Worm (Caenorhabditis elegans) whole organism, young adult: Measurements from ENCODE around the gene F58A4.2.

Experiments used
- B0035.1 ChIP-seq: sonication (generic microtip); optimal IDR thresholded peaks from 2 replicates; lab custom pipeline; 2016; ENCODE audit warnings: missing genetic modification characterization, mild to moderate bottlenecking, missing compliant biosample characterization, missing genotype, missing genetic modification reagents
- B0336.3 ChIP-seq: fragments of 200-800 bp; sonication (Bioruptor generic); IDR thresholded peaks from 2 replicates; pipeline ENCODE4 v1.3.6; 2022; ENCODE audit warnings: missing genetic modification characterization, missing compliant biosample characterization
- F23B12.7 ChIP-seq: sonication (generic microtip); optimal IDR thresholded peaks from 2 replicates; lab custom pipeline; 2017; ENCODE audit warnings: missing genetic modification characterization, mild to moderate bottlenecking, missing compliant biosample characterization, antibody characterized with exemption, moderate library complexity; ENCODE audit not compliant: insufficient read depth
- F39B2.1 ChIP-seq: fragments of 200-800 bp; sonication (Bioruptor generic); IDR thresholded peaks from 2 replicates; pipeline ENCODE4 v1.3.6; 2022; ENCODE audit warnings: missing genetic modification reagents, missing genetic modification characterization, missing compliant biosample characterization
- F52B5.7 ChIP-seq: sonication (generic microtip); optimal IDR thresholded peaks from 2 replicates; lab custom pipeline; 2016; ENCODE audit warnings: mild to moderate bottlenecking, missing genetic modification characterization, missing compliant biosample characterization
- F55B11.4 ChIP-seq: sonication (generic microtip); optimal IDR thresholded peaks from 2 replicates; lab custom pipeline; 2016; ENCODE audit warnings: missing compliant biosample characterization, missing genetic modification characterization, borderline replicate concordance; ENCODE audit not compliant: insufficient read depth
- K12H6.12 ChIP-seq: fragments of 200-800 bp; sonication (Bioruptor generic); optimal IDR thresholded peaks from 2 replicates; lab custom pipeline; 2018; ENCODE audit warnings: mild to moderate bottlenecking, missing genetic modification characterization, missing compliant biosample characterization
- T26A5.8 ChIP-seq: sonication (generic microtip); optimal IDR thresholded peaks from 2 replicates; lab custom pipeline; 2016; ENCODE audit warnings: missing genetic modification characterization, missing compliant biosample characterization
- Y53F4B.3 ChIP-seq: fragments of 200-800 bp; sonication (Bioruptor generic); IDR thresholded peaks from 2 replicates; pipeline ENCODE4 v1.3.6; 2022; ENCODE audit warnings: missing genetic modification reagents, missing genetic modification characterization, missing compliant biosample characterization
- Y53G8AR.9 ChIP-seq: fragments of 200-800 bp; sonication (Bioruptor generic); conservative IDR thresholded peaks from 2 replicates; pipeline ENCODE4 v1.3.6; 2022; ENCODE audit warnings: missing genetic modification reagents, missing genetic modification characterization, missing compliant biosample characterization
- atf-7 ChIP-seq: sonication (generic microtip); optimal IDR thresholded peaks from 2 replicates; lab custom pipeline; 2017; ENCODE audit warnings: mild to moderate bottlenecking, missing genetic modification characterization, missing compliant biosample characterization
- athp-1 ChIP-seq: sonication (generic microtip); optimal IDR thresholded peaks from 2 replicates; lab custom pipeline; 2017; ENCODE audit warnings: mild to moderate bottlenecking, missing genetic modification characterization, missing compliant biosample characterization
- attf-3 ChIP-seq: fragments of 200-800 bp; sonication (Bioruptor generic); conservative IDR thresholded peaks from 2 replicates; pipeline ENCODE4 v1.3.6; 2022; ENCODE audit warnings: missing genetic modification reagents, missing genetic modification characterization, missing compliant biosample characterization
- attf-6 ChIP-seq: fragments of 200-800 bp; sonication (Bioruptor generic); IDR thresholded peaks from 2 replicates; pipeline ENCODE4 v1.3.6; 2022; ENCODE audit warnings: missing genetic modification reagents, missing genetic modification characterization, missing compliant biosample characterization
- cebp-1 ChIP-seq, 2 experiments: fragments of 200-800 bp in 1 of 2; sonication (Bioruptor generic) in 1 of 2; sonication (generic microtip) in 1 of 2; IDR thresholded peaks in 1 of 2; optimal IDR thresholded peaks in 1 of 2; 2 replicates each; pipeline versions ENCODE4 v1.3.6 to Lab custom; 2017 to 2022; ENCODE audit warnings: missing compliant biosample characterization in 2 of 2, missing genetic modification characterization in 2 of 2, mild to moderate bottlenecking in 1 of 2, missing genetic modification reagents in 1 of 2, moderate library complexity in 1 of 2
- cebp-2 ChIP-seq: fragments of 200-800 bp; sonication (Bioruptor generic); IDR thresholded peaks from 2 replicates; pipeline ENCODE4 v1.3.6; 2022; ENCODE audit warnings: missing genetic modification characterization, missing compliant biosample characterization
- ceh-27 ChIP-seq: fragments of 200-800 bp; sonication (Bioruptor generic); optimal IDR thresholded peaks from 2 replicates; lab custom pipeline; 2018; ENCODE audit warnings: mild to moderate bottlenecking, missing genetic modification characterization, moderate library complexity, missing compliant biosample characterization
- ceh-58 ChIP-seq: fragments of 200-800 bp; sonication (Bioruptor generic); IDR thresholded peaks from 2 replicates; pipeline ENCODE4 v1.3.6; 2022; ENCODE audit warnings: missing genetic modification characterization, missing compliant biosample characterization
- ceh-91 ChIP-seq: fragments of 200-800 bp; sonication (Bioruptor generic); IDR thresholded peaks from 2 replicates; pipeline ENCODE4 v1.3.6; 2022; ENCODE audit warnings: missing genetic modification reagents, missing genetic modification characterization, missing compliant biosample characterization
- dox-1 ChIP-seq: fragments of 200-800 bp; sonication (Bioruptor generic); IDR thresholded peaks from 2 replicates; pipeline ENCODE4 v1.3.6; 2022; ENCODE audit warnings: missing genetic modification reagents, missing genetic modification characterization, missing compliant biosample characterization
- efl-1 ChIP-seq: fragments of 150-350 bp; optimal IDR thresholded peaks from 2 replicates; lab custom pipeline; 2014; ENCODE audit warnings: missing biosample characterization, missing genetic modification reagents, missing genetic modification characterization
- ekl-4 ChIP-seq: fragments of 200-800 bp; sonication (Bioruptor generic); IDR thresholded peaks from 2 replicates; pipeline ENCODE4 v1.3.6; 2022; ENCODE audit warnings: missing genetic modification reagents, missing genetic modification characterization, missing compliant biosample characterization
- fkh-3 ChIP-seq: sonication (generic microtip); optimal IDR thresholded peaks from 2 replicates; lab custom pipeline; 2016; ENCODE audit warnings: mild to moderate bottlenecking, missing genetic modification characterization, missing compliant biosample characterization
- lin-35 ChIP-seq, 3 experiments: fragments of 150-350 bp in 2 of 3; sonication (generic microtip) in 1 of 3; optimal IDR thresholded peaks; 2 replicates each; lab custom pipeline; 2014 to 2018; ENCODE audit warnings: missing biosample characterization in 3 of 3, missing genetic modification characterization in 3 of 3, missing genetic modification reagents in 3 of 3
- lir-1 ChIP-seq: fragments of 200-800 bp; sonication (Bioruptor generic); conservative IDR thresholded peaks from 2 replicates; pipeline ENCODE4 v1.3.6; 2022; ENCODE audit warnings: missing genetic modification reagents, missing genetic modification characterization, missing compliant biosample characterization
- mcd-1 ChIP-seq: fragments of 200-800 bp; sonication (Bioruptor generic); IDR thresholded peaks from 2 replicates; pipeline ENCODE4 v1.3.6; 2022; ENCODE audit warnings: missing genetic modification reagents, missing genetic modification characterization, missing compliant biosample characterization
- mel-28 ChIP-seq: sonication (generic microtip); optimal IDR thresholded peaks from 2 replicates; lab custom pipeline; 2016; ENCODE audit warnings: borderline replicate concordance, mild to moderate bottlenecking, missing genetic modification characterization, missing compliant biosample characterization
- mes-4 ChIP-seq: sonication (generic microtip); optimal IDR thresholded peaks from 2 replicates; lab custom pipeline; 2016; ENCODE audit warnings: missing genotype, missing genetic modification characterization, missing compliant biosample characterization
- nfya-1 ChIP-seq: sonication (generic microtip); optimal IDR thresholded peaks from 2 replicates; lab custom pipeline; 2017; ENCODE audit warnings: antibody characterized with exemption, missing compliant biosample characterization, missing genetic modification characterization, borderline replicate concordance; ENCODE audit not compliant: insufficient read depth
- nfyb-1 ChIP-seq: fragments of 200-800 bp; sonication (Bioruptor generic); IDR thresholded peaks from 2 replicates; pipeline ENCODE4 v1.3.6; 2022; ENCODE audit warnings: missing genetic modification reagents, missing genetic modification characterization, missing compliant biosample characterization
- nhr-90 ChIP-seq: sonication (generic microtip); optimal IDR thresholded peaks from 2 replicates; lab custom pipeline; 2016; ENCODE audit warnings: missing genotype, mild to moderate bottlenecking, missing genetic modification characterization, missing compliant biosample characterization
- rec-8 ChIP-seq, 2 experiments: sonication (generic microtip); optimal IDR thresholded peaks; 2 replicates each; lab custom pipeline; 2016; ENCODE audit warnings: mild to moderate bottlenecking in 2 of 2, missing genetic modification characterization in 2 of 2, missing genetic modification reagents in 2 of 2, missing genotype in 2 of 2, missing biosample characterization in 1 of 2, missing compliant biosample characterization in 1 of 2, moderate library complexity in 1 of 2
- rpc-1 ChIP-seq, 2 experiments: fragments of 150-350 bp in 1 of 2; sonication (generic microtip) in 1 of 2; optimal IDR thresholded peaks; 2 replicates each; lab custom pipeline; 2014 to 2018; ENCODE audit warnings: missing biosample characterization in 1 of 2, missing genetic modification characterization in 1 of 2, missing genetic modification reagents in 1 of 2, missing genotype in 1 of 2
- sdz-38 ChIP-seq: sonication (generic microtip); optimal IDR thresholded peaks from 2 replicates; lab custom pipeline; 2016; ENCODE audit warnings: missing genotype, missing genetic modification characterization, missing compliant biosample characterization
- snpc-1.1 ChIP-seq: sonication (generic microtip); optimal IDR thresholded peaks from 2 replicates; lab custom pipeline; 2017; ENCODE audit warnings: missing genetic modification characterization, mild to moderate bottlenecking, missing compliant biosample characterization, antibody characterized with exemption, moderate library complexity, missing genotype, missing genetic modification reagents; ENCODE audit not compliant: insufficient read depth
- snpc-1.3 ChIP-seq: sonication (generic microtip); optimal IDR thresholded peaks from 2 replicates; lab custom pipeline; 2017; ENCODE audit warnings: missing genetic modification characterization, mild to moderate bottlenecking, missing compliant biosample characterization, antibody characterized with exemption, moderate library complexity, missing genotype, missing genetic modification reagents; ENCODE audit not compliant: insufficient read depth
- somi-1 ChIP-seq: fragments of 200-800 bp; sonication (Bioruptor generic); optimal IDR thresholded peaks from 2 replicates; lab custom pipeline; 2018; ENCODE audit warnings: mild to moderate bottlenecking, missing genetic modification characterization, missing compliant biosample characterization
- tlf-1 ChIP-seq: fragments of 200-800 bp; sonication (Bioruptor generic); optimal IDR thresholded peaks from 2 replicates; lab custom pipeline; 2018; ENCODE audit warnings: mild to moderate bottlenecking, missing genetic modification characterization, missing compliant biosample characterization
- xnd-1 ChIP-seq: sonication (generic microtip); optimal IDR thresholded peaks from 2 replicates; lab custom pipeline; 2016; ENCODE audit warnings: missing genotype, missing genetic modification reagents, missing genetic modification characterization, missing compliant biosample characterization
- ztf-3 ChIP-seq: fragments of 200-800 bp; sonication (Bioruptor generic); optimal IDR thresholded peaks from 2 replicates; lab custom pipeline; 2018; ENCODE audit warnings: mild to moderate bottlenecking, missing genetic modification characterization, missing compliant biosample characterization

F58A4.2 gene

DNA sequence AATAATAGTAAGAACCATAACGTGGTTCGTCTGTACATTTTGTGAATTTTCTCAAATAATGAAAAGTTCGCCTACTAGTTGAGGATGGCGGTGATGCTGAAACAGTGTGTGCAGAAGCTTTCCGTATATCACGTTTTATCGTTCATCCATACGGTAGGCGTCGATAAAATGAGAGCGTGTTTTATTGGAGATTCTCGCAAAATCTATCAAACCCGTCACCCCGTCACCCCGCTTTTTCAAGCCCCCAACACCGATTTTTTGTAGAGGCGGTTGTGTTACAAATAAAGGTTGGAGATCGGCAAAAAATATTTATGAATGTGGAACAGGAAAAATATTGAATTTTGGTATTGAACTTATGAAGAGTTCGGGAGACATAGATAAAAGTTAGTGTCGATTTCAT lies 8.1 kb upstream of the F58A4.2 start, which contains the start of gene clec-161 (continued):
- TF ChIP-seq B0336.3 (GFP tag; lab: Robert Waterston, UW) (no peak), F52B5.7 (no peak)

DNA sequence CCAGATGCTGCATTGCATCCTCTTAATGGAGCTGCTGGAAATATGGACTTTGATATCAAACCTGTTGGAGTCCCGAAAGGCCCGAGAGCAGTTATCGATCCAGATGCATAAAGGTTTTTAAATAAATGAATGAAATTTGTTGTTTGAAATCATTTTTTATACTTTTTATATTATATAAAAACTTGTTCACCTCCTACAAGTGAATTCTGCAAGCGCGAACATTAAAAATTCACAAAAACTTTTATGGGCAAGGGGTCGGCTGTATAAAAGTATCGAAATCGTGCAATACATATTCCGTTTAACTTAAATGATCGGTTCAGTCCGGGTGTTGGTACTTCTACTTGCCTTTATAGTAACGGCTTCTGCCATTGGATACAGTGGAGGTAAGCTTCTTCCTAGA lies 2.4 kb downstream of the F58A4.2 start, which contains the start of gene F58A4.1:
Gene F58A4.1 (plus strand): TSS at position 301 of the 400 bp plus-strand sequence.
- TF ChIP-seq ceh-58 (GFP tag; lab: Robert Waterston, UW) (no peak), snpc-1.1 (no peak), cebp-2 (GFP tag; lab: Robert Waterston, UW) (no peak), ceh-27 (no peak), attf-3 (GFP tag; lab: Robert Waterston, UW) (no peak), nhr-90 (no peak), lir-1 (GFP tag; lab: Robert Waterston, UW) (no peak), dox-1 (GFP tag; lab: Robert Waterston, UW) (no peak), mcd-1 (GFP tag; lab: Robert Waterston, UW) (no peak), Y53F4B.3 (no peak), fkh-3 (tag; lab: Kevin White, UChicago) (no peak), snpc-1.3 (tag; lab: Kevin White, UChicago) (no peak), B0035.1 (tag; lab: Kevin White, UChicago) (no peak), athp-1 (tag; lab: Kevin White, UChicago) (no peak), cebp-1 (GFP tag; IDR thresholded peaks at IDR 0.05; lab: Robert Waterston, UW) (no peak), cebp-1 (tag; optimal IDR thresholded peaks at IDR 0.05; lab: Kevin White, UChicago) (no peak), mel-28 (tag; lab: Kevin White, UChicago) (no peak)

DNA sequence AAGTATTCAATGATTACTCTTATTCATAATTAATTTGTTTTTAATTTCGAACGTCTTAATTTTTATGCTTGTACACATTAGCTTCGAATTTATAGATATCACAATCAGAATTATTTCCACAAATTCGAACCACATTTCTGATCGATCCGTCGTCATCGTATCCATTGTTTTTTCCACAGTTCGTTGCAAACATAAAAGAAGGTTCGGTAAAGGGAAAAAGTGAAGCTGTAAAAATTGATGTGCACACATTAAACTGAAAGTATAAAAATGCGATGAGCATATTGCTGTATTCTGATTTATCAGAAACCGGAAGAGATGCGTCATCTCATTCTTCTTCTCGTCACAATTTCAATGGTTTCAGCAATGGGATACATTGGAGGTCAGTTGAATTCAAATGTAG lies 3.5 kb downstream of the F58A4.2 start, which contains the start of gene C48B4.12:
Gene C48B4.12 (plus strand): TSS at position 301 of the 400 bp plus-strand sequence.
- TF ChIP-seq rec-8 (tag; optimal IDR thresholded peaks at IDR 0.05; lab: Kevin White, UChicago) (no peak), nhr-90 (no peak), atf-7 (tag; lab: Kevin White, UChicago) (no peak), K12H6.12 (tag; lab: Kevin White, UChicago) (no peak), somi-1 (no peak), ceh-91 (GFP tag; lab: Robert Waterston, UW) (no peak), ztf-3 (GFP tag; lab: Kevin White, UChicago) (no peak), rpc-1 (optimal IDR thresholded peaks at IDR 0.05; lab: Kevin White, UChicago) (no peak), rpc-1 (tag; optimal IDR thresholded peaks at IDR 0.05; lab: Kevin White, UChicago) (no peak), ekl-4 (GFP tag; lab: Robert Waterston, UW) (no peak), efl-1 (GFP tag; lab: Kevin White, UChicago) (no peak), lin-35 (GFP tag; optimal IDR thresholded peaks at IDR 0.05; lab: Kevin White, UChicago) (no peak), ceh-27 (no peak), xnd-1 (tag; lab: Kevin White, UChicago) (no peak), Y53F4B.3 (no peak), F39B2.1 (GFP tag; lab: Robert Waterston, UW) (no peak), sdz-38 (tag; lab: Kevin White, UChicago) (no peak)
- TF ChIP-seq, all 124 proteins: peak for 0

ce11 chrIII:9595563-9595962 lies 5.0 kb downstream of the F58A4.2 start, which contains the start of gene rom-2:
TSS of gene rom-2 (minus strand) at chrIII:9595663.
- TF ChIP-seq F55B11.4 (tag; lab: Kevin White, UChicago), result no peak
- no peak for TF ChIP-seq attf-6 (GFP tag; lab: Robert Waterston, UW)
- no peak for TF ChIP-seq nfyb-1 (GFP tag; lab: Robert Waterston, UW)
- no peak for TF ChIP-seq tlf-1 (GFP tag; lab: Kevin White, UChicago)
- no peak for TF ChIP-seq ekl-4 (GFP tag; lab: Robert Waterston, UW)
- no peak for TF ChIP-seq T26A5.8
- no peak for TF ChIP-seq mcd-1 (GFP tag; lab: Robert Waterston, UW)
- TF ChIP-seq nfya-1 (tag; lab: Kevin White, UChicago), result no peak
- no peak for TF ChIP-seq B0035.1 (tag; lab: Kevin White, UChicago)
- no peak for TF ChIP-seq Y53G8AR.9
- TF ChIP-seq F23B12.7 (tag; lab: Kevin White, UChicago), result no peak
- TF ChIP-seq mes-4 (tag; lab: Kevin White, UChicago), result no peak
